Fruit fly (Drosophila melanogaster) whole organism, prepupa: Measurements from ENCODE around the gene eIF1A.

Source experiments
- CG16779 ChIP-seq: fragments of 200-800 bp; sonication (Bioruptor generic); optimal IDR thresholded peaks from 3 replicates; lab custom pipeline; 2017; ENCODE audit warnings: missing biosample characterization, mild to moderate bottlenecking, missing genetic modification characterization
- CG6276 ChIP-seq: fragments of 200-800 bp; sonication (Bioruptor generic); optimal IDR thresholded peaks from 2 replicates; lab custom pipeline; 2017; ENCODE audit warnings: missing biosample characterization, mild to moderate bottlenecking, missing genetic modification characterization
- CG8119 ChIP-seq: fragments of 200-800 bp; sonication (Bioruptor generic); IDR thresholded peaks from 3 replicates; pipeline ENCODE4 v1.3.6; 2022; ENCODE audit warnings: missing biosample characterization, missing genetic modification characterization
- Smox ChIP-seq: fragments of 200-800 bp; sonication (Bioruptor generic); optimal IDR thresholded peaks from 3 replicates; lab custom pipeline; 2016; ENCODE audit warnings: missing biosample characterization, missing genetic modification characterization
- Sox14 ChIP-seq: fragments of 200-800 bp; sonication (Bioruptor generic); optimal IDR thresholded peaks from 3 replicates; lab custom pipeline; 2016; ENCODE audit warnings: missing biosample characterization, missing genetic modification characterization
- cyc ChIP-seq: fragments of 200-800 bp; sonication (Bioruptor generic); optimal IDR thresholded peaks from 3 replicates; lab custom pipeline; 2016; ENCODE audit warnings: missing biosample characterization, missing genetic modification characterization
- dsx ChIP-seq: fragments of 200-800 bp; optimal IDR thresholded peaks from 3 replicates; lab custom pipeline; 2019; ENCODE audit warnings: missing biosample characterization, mild to moderate bottlenecking, missing genetic modification characterization, moderate library complexity; ENCODE audit not compliant: poor library complexity, severe bottlenecking
- salr ChIP-seq, 2 experiments: fragments of 200-800 bp; sonication (Bioruptor generic); optimal IDR thresholded peaks; 3 replicates each; lab custom pipeline; 2016 to 2018; ENCODE audit warnings: missing biosample characterization in 2 of 2, missing genetic modification characterization in 2 of 2, mild to moderate bottlenecking in 1 of 2
- svp ChIP-seq: fragments of 200-800 bp; sonication (Bioruptor generic); peaks from one replicate; lab custom pipeline; 2016; ENCODE audit warnings: missing biosample characterization, missing genetic modification characterization

- TF ChIP-seq Sox14 (GFP tag; lab: Kevin White, UChicago) (no peak), cyc (no peak), Smox (GFP tag; lab: Kevin White, UChicago) (no peak), CG16779 (tag; lab: Kevin White, UChicago) (no peak), CG8119 (GFP tag; lab: Robert Waterston, UW) (no peak), dsx (GFP tag; lab: Kevin White, UChicago) (no peak), CG6276 (no peak), svp (GFP tag; lab: Kevin White, UChicago) (peak; percentile 72), salr (GFP tag; optimal IDR thresholded peaks at IDR 0.05; lab: Kevin White, UChicago) (no peak)
Measured at dm6 chr3R:18230229-18230628, 44.2 kb upstream of the eIF1A start.
